Worm (Caenorhabditis elegans): ENCODE measurements around the gene mrpl-20.

Gene mrpl-20

DNA sequence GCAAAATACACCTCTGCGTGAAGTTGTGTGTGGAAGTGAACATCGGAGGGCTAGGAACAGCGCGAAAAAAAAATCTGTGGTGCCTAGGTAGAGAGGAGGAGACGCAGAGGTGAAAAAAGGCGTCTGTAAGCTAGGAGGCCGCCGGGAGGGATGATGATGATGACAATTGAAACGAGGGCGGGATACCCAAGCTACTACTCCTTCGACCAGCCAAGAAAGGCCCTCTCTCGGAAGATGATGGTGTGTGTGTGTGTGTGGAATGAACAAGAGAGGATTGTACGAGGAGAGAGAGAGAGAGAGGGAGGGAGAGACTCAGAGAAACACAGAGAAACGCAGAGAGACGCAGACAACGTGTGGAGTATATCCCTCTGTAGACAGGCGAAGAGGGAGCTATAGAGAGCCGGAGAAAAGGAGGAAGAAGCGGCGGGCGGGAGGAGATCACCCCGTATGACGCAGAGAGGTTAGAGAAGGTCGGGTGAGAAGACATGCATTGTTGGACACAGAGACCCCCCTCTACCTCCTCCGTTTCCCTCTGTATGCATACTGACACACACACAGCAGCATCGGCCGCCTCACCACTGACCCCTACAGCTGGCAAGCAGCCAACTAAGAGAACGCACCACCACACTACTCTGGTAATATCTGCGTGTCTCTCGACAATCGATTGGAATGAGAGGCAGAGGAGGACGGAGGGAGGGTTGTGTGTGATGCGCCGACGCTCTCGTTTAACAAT is 2.9 kb upstream of the mrpl-20 start (continued):
- TF ChIP-seq daf-12 (tag; optimal IDR thresholded peaks at IDR 0.05): no peak

DNA sequence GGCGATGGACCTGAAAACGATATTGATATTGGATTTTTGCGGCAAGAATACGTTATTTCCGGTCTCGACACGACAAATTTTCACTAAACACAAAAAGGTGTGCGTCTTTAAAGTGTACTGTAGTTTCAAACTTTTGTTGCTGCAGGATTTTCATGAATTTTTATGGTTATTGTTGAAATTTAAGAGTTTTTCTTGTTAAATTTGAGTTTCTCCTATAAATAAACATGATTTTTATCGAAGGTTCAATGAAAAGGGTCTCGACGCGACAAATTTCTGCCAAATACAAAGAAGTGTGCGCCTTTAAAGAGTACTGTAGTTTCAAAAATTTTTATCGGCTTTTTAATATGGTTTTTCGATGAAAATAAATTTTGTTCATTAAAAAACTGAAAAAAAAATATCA is 1.9 kb downstream of the mrpl-20 start:
- TF ChIP-seq fkh-2 (tag; optimal IDR thresholded peaks at IDR 0.05) (no peak), egl-27 (tag; optimal IDR thresholded peaks at IDR 0.05) (no peak), ztf-4 (tag; optimal IDR thresholded peaks at IDR 0.05) (no peak), elt-2 (tag; optimal IDR thresholded peaks at IDR 0.05) (no peak), lin-39 (tag; optimal IDR thresholded peaks at IDR 0.05) (no peak), aly-2 (tag; optimal IDR thresholded peaks at IDR 0.05) (no peak), daf-12 (tag; optimal IDR thresholded peaks at IDR 0.05) (no peak), fkh-10 (GFP tag; optimal IDR thresholded peaks at IDR 0.05) (no peak), nhr-28 (tag; optimal IDR thresholded peaks at IDR 0.05) (no peak), fos-1 (tag; optimal IDR thresholded peaks at IDR 0.05) (no peak), ZK546.5 (tag; optimal IDR thresholded peaks at IDR 0.05) (no peak), pqm-1 (tag; optimal IDR thresholded peaks at IDR 0.05) (no peak), R02D3.7 (tag; optimal IDR thresholded peaks at IDR 0.05) (no peak), snpc-4 (tag; optimal IDR thresholded peaks at IDR 0.05) (no peak), unc-62 (GFP tag; optimal IDR thresholded peaks at IDR 0.05) (no peak), unc-39 (tag; optimal IDR thresholded peaks at IDR 0.05) (no peak), lsy-12 (tag; optimal IDR thresholded peaks at IDR 0.05) (no peak)

DNA sequence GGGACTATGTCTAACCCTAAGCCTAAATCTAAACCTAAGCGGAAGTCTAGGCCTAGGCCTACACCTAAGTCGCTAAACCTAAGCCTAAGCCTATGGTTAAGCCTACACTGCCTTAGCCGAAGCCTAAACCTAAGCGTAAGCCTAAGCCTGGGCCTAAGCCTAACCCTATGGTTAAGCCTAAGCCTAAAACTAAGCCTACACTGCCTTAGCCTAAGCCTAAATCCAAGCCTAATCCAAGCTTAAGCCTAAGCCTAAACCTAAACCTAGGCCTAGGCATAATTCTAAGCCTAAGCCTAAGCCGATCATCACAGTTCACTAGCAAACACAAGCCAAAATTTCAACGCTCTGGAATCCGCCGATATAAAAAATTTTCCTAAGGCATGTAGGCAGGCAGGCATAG is 3.2 kb downstream of the mrpl-20 start:
- TF ChIP-seq elt-3 (tag; optimal IDR thresholded peaks at IDR 0.05): no peak
- TF ChIP-seq nhr-43 (tag; optimal IDR thresholded peaks at IDR 0.05; ENCODE audit: poor library complexity, severe bottlenecking): no peak
- TF ChIP-seq ceh-82 (tag; optimal IDR thresholded peaks at IDR 0.05): no peak
- TF ChIP-seq elt-1 (tag; optimal IDR thresholded peaks at IDR 0.05): no peak
- TF ChIP-seq zag-1 (tag; optimal IDR thresholded peaks at IDR 0.05): no peak
- TF ChIP-seq snpc-4 (tag; optimal IDR thresholded peaks at IDR 0.05): no peak
- TF ChIP-seq jun-1 (tag; optimal IDR thresholded peaks at IDR 0.05): no peak
- no peak for TF ChIP-seq lin-39 (tag; optimal IDR thresholded peaks at IDR 0.05)
- TF ChIP-seq lin-15B (tag; optimal IDR thresholded peaks at IDR 0.05): no peak
- no peak for TF ChIP-seq fkh-2 (tag; optimal IDR thresholded peaks at IDR 0.05)
- TF ChIP-seq unc-62 (GFP tag; optimal IDR thresholded peaks at IDR 0.05): no peak
- TF ChIP-seq eor-1 (tag; optimal IDR thresholded peaks at IDR 0.05): no peak
- TF ChIP-seq pha-4 (tag; optimal IDR thresholded peaks at IDR 0.05): no peak
- TF ChIP-seq nhr-76 (tag; optimal IDR thresholded peaks at IDR 0.05): no peak
- no peak for TF ChIP-seq nhr-77 (tag; optimal IDR thresholded peaks at IDR 0.05)
- TF ChIP-seq lsy-12 (tag; optimal IDR thresholded peaks at IDR 0.05): no peak
- TF ChIP-seq nhr-11 (tag; optimal IDR thresholded peaks at IDR 0.05): no peak
- TF ChIP-seq ztf-11 (tag; optimal IDR thresholded peaks at IDR 0.05): no peak
- no peak for TF ChIP-seq daf-12 (tag; optimal IDR thresholded peaks at IDR 0.05)

DNA sequence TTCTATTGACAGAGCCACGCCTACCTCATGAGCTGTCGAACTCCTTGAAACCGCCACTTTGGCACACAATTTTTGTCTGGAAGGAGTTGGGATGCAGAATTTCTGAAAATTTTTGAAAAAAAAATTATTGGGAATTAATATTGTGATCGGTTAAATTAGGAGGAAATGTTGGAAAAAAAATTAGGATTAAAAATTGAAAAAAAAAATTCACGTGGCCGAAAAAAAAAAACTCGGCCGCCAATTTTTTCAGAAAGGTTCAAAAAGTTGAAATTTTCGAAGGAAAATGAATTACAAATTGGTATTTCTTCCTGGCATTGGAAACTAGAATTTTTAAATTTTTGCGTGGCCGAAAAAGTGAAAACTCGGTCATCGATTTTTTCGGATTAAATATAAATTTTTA is 18.0 kb downstream of the mrpl-20 start, which contains the start of gene dmsr-3:
TSS of gene dmsr-3 (minus strand) at position 101 of the 400 bp plus-strand sequence.
- TF ChIP-seq nhr-11 (tag; optimal IDR thresholded peaks at IDR 0.05): no peak
- no peak for TF ChIP-seq egl-27 (tag; optimal IDR thresholded peaks at IDR 0.05)
- no peak for TF ChIP-seq unc-62 (GFP tag; optimal IDR thresholded peaks at IDR 0.05)
- TF ChIP-seq ama-1 (optimal IDR thresholded peaks at IDR 0.05): no peak
- TF ChIP-seq nhr-25 (tag; optimal IDR thresholded peaks at IDR 0.05): no peak
- TF ChIP-seq R02D3.7 (tag; optimal IDR thresholded peaks at IDR 0.05): no peak
- no peak for TF ChIP-seq pha-4 (tag; optimal IDR thresholded peaks at IDR 0.05)
- no peak for TF ChIP-seq nhr-76 (tag; optimal IDR thresholded peaks at IDR 0.05)
- TF ChIP-seq fos-1 (tag; optimal IDR thresholded peaks at IDR 0.05): no peak
- no peak for TF ChIP-seq tbx-2 (tag; optimal IDR thresholded peaks at IDR 0.05)
- no peak for TF ChIP-seq nhr-67 (tag; optimal IDR thresholded peaks at IDR 0.05)
- no peak for TF ChIP-seq lin-15B (tag; optimal IDR thresholded peaks at IDR 0.05)
- TF ChIP-seq nhr-23 (tag; optimal IDR thresholded peaks at IDR 0.05): no peak
- no peak for TF ChIP-seq lsy-12 (tag; optimal IDR thresholded peaks at IDR 0.05)
- TF ChIP-seq daf-12 (tag; optimal IDR thresholded peaks at IDR 0.05): no peak
- no peak for TF ChIP-seq elt-3 (tag; optimal IDR thresholded peaks at IDR 0.05)
- no peak for TF ChIP-seq mml-1 (tag; optimal IDR thresholded peaks at IDR 0.05)
